Worm (Caenorhabditis elegans): ENCODE results near the gene glb-9.

Gene glb-9

ce11 chrII:7553806-7554205 is 34.7 kb upstream of the glb-9 start, which contains the start of gene ZK1290.10:
Gene ZK1290.10 (minus strand): TSS chrII:7553906.
- no peak for TF ChIP-seq hnd-1 (tag; optimal IDR thresholded peaks at IDR 0.05)

ce11 chrII:7549035-7549434 is 29.9 kb upstream of the glb-9 start, which contains the start of gene tph-1:
Gene tph-1 (plus strand): TSS chrII:7549335.
- no peak for TF ChIP-seq flt-1 (GFP tag; IDR thresholded peaks at IDR 0.05)
- TF ChIP-seq ceh-36 (tag; optimal IDR thresholded peaks at IDR 0.05), result no peak
- TF ChIP-seq pes-1 (GFP tag; IDR thresholded peaks at IDR 0.05), result no peak
- no peak for TF ChIP-seq B0310.2 (tag; optimal IDR thresholded peaks at IDR 0.05)
- TF ChIP-seq ama-1 (optimal IDR thresholded peaks at IDR 0.05), result no peak
- TF ChIP-seq aly-1 (tag; optimal IDR thresholded peaks at IDR 0.05), result no peak
- no peak for TF ChIP-seq tbx-11 (GFP tag; IDR thresholded peaks at IDR 0.05)
- no peak for TF ChIP-seq tbx-37 (GFP tag; conservative IDR thresholded peaks at IDR 0.05)
- no peak for TF ChIP-seq F13C5.2 (tag; optimal IDR thresholded peaks at IDR 0.05)

ce11 chrII:7548044-7548443 is 28.9 kb upstream of the glb-9 start, which contains the start of gene fbxa-224:
Gene fbxa-224 (minus strand): TSS chrII:7548144.
- no peak for TF ChIP-seq B0310.2 (tag; optimal IDR thresholded peaks at IDR 0.05)
- no peak for TF ChIP-seq hmbx-1 (tag; optimal IDR thresholded peaks at IDR 0.05)
- TF ChIP-seq F13C5.2 (tag; optimal IDR thresholded peaks at IDR 0.05), result no peak

ce11 chrII:7547269-7547668 is 28.1 kb upstream of the glb-9 start:
- no peak for TF ChIP-seq tbx-11 (GFP tag; IDR thresholded peaks at IDR 0.05)
- TF ChIP-seq hnd-1 (tag; optimal IDR thresholded peaks at IDR 0.05), result no peak
- TF ChIP-seq flt-1 (GFP tag; IDR thresholded peaks at IDR 0.05), result no peak
- TF ChIP-seq hmbx-1 (tag; optimal IDR thresholded peaks at IDR 0.05), result no peak
- no peak for TF ChIP-seq ceh-13 (GFP tag; optimal IDR thresholded peaks at IDR 0.05)
- no peak for TF ChIP-seq ceh-36 (tag; optimal IDR thresholded peaks at IDR 0.05)
- no peak for TF ChIP-seq tbx-37 (GFP tag; conservative IDR thresholded peaks at IDR 0.05)
- no peak for TF ChIP-seq scrt-1 (GFP tag; IDR thresholded peaks at IDR 0.05)
- no peak for TF ChIP-seq sea-1 (GFP tag; conservative IDR thresholded peaks at IDR 0.05)
- TF ChIP-seq tra-4 (tag; optimal IDR thresholded peaks at IDR 0.05), result no peak
- no peak for TF ChIP-seq F13C5.2 (tag; optimal IDR thresholded peaks at IDR 0.05)
- TF ChIP-seq pes-1 (GFP tag; IDR thresholded peaks at IDR 0.05), result no peak
- no peak for TF ChIP-seq ama-1 (optimal IDR thresholded peaks at IDR 0.05)

ce11 chrII:7545364-7545763 is 26.2 kb upstream of the glb-9 start:
- TF ChIP-seq flt-1 (GFP tag; IDR thresholded peaks at IDR 0.05) (no peak), aly-1 (tag; optimal IDR thresholded peaks at IDR 0.05) (no peak), F13C5.2 (tag; optimal IDR thresholded peaks at IDR 0.05) (no peak), hmbx-1 (tag; optimal IDR thresholded peaks at IDR 0.05) (no peak), ceh-36 (tag; optimal IDR thresholded peaks at IDR 0.05) (no peak), pes-1 (GFP tag; IDR thresholded peaks at IDR 0.05) (no peak), ets-7 (tag; optimal IDR thresholded peaks at IDR 0.05) (no peak), tbx-37 (GFP tag; conservative IDR thresholded peaks at IDR 0.05) (no peak), hnd-1 (tag; optimal IDR thresholded peaks at IDR 0.05) (no peak), scrt-1 (GFP tag; IDR thresholded peaks at IDR 0.05) (no peak)

ce11 chrII:7544782-7545181 is 25.7 kb upstream of the glb-9 start:
- no peak for TF ChIP-seq ceh-36 (tag; optimal IDR thresholded peaks at IDR 0.05)
- no peak for TF ChIP-seq F13C5.2 (tag; optimal IDR thresholded peaks at IDR 0.05)
- no peak for TF ChIP-seq tbx-37 (GFP tag; conservative IDR thresholded peaks at IDR 0.05)
- no peak for TF ChIP-seq ceh-13 (GFP tag; optimal IDR thresholded peaks at IDR 0.05)

ce11 chrII:7543808-7544207 is 24.7 kb upstream of the glb-9 start, which contains the start of gene rol-8:
Gene rol-8 (plus strand): TSS chrII:7544108.
- TF ChIP-seq tbx-37 (GFP tag; conservative IDR thresholded peaks at IDR 0.05) (no peak), pes-1 (GFP tag; IDR thresholded peaks at IDR 0.05) (no peak), sea-1 (GFP tag; conservative IDR thresholded peaks at IDR 0.05) (no peak), aly-1 (tag; optimal IDR thresholded peaks at IDR 0.05) (no peak), hmbx-1 (tag; optimal IDR thresholded peaks at IDR 0.05) (no peak), scrt-1 (GFP tag; IDR thresholded peaks at IDR 0.05) (no peak), hnd-1 (tag; optimal IDR thresholded peaks at IDR 0.05) (no peak), ceh-36 (tag; optimal IDR thresholded peaks at IDR 0.05) (no peak), hmg-4 (GFP tag; optimal IDR thresholded peaks at IDR 0.05) (no peak), B0310.2 (tag; optimal IDR thresholded peaks at IDR 0.05) (no peak), tra-4 (tag; optimal IDR thresholded peaks at IDR 0.05) (no peak), ets-7 (tag; optimal IDR thresholded peaks at IDR 0.05) (no peak), F13C5.2 (tag; optimal IDR thresholded peaks at IDR 0.05) (no peak), ceh-13 (GFP tag; optimal IDR thresholded peaks at IDR 0.05) (no peak), tbx-11 (GFP tag; IDR thresholded peaks at IDR 0.05) (no peak), ama-1 (optimal IDR thresholded peaks at IDR 0.05) (no peak)

ce11 chrII:7542952-7543351 is 23.8 kb upstream of the glb-9 start:
- TF ChIP-seq ceh-13 (GFP tag; optimal IDR thresholded peaks at IDR 0.05), result no peak
- TF ChIP-seq pes-1 (GFP tag; IDR thresholded peaks at IDR 0.05), result no peak
- no peak for TF ChIP-seq flt-1 (GFP tag; IDR thresholded peaks at IDR 0.05)

- TF ChIP-seq aly-1 (tag; optimal IDR thresholded peaks at IDR 0.05) (no peak), B0310.2 (tag; optimal IDR thresholded peaks at IDR 0.05) (no peak), F13C5.2 (tag; optimal IDR thresholded peaks at IDR 0.05) (no peak), scrt-1 (GFP tag; IDR thresholded peaks at IDR 0.05) (no peak), ama-1 (optimal IDR thresholded peaks at IDR 0.05) (no peak), ceh-13 (GFP tag; optimal IDR thresholded peaks at IDR 0.05) (no peak), ceh-36 (tag; optimal IDR thresholded peaks at IDR 0.05) (no peak), flt-1 (GFP tag; IDR thresholded peaks at IDR 0.05) (no peak), tbx-37 (GFP tag; conservative IDR thresholded peaks at IDR 0.05) (no peak)
Observed at ce11 chrII:7537603-7538230, 18.6 kb upstream of the glb-9 start, which contains the start of gene nfi-1. Gene nfi-1 (plus strand): TSS chrII:7538180.

All from whole organism, early embryonic.